In genomic region chrV:11046730-11047129, ce11 we compare ENCODE assay signal across 5 worm cellular contexts.
TF ChIP-seq lines count a peak whose summit lies in the region.

dhs-18 (minus strand) TSS chrV:11046833.

TF ChIP-seq in whole organism, L1 larva, 84 proteins besides CTCF, POLR2A, EP300 and RAD21:
- TF ChIP-seq lin-35 (GFP tag; optimal IDR thresholded peaks at IDR 0.05; lab: Kevin White, UChicago) (peak in 1 of 2 experiments; percentile 6), jun-1 (tag; optimal IDR thresholded peaks at IDR 0.05; lab: Kevin White, UChicago) (no peak), nhr-20 (tag; optimal IDR thresholded peaks at IDR 0.05; lab: Kevin White, UChicago) (peak; percentile 73), ets-5 (GFP tag; IDR thresholded peaks at IDR 0.05; lab: Robert Waterston, UW) (no peak)
TF ChIP-seq in whole organism, L1 larva: peak in this region for 2.

TF ChIP-seq in whole organism, L2 larva, 48 proteins besides CTCF, POLR2A, EP300 and RAD21:
- TF ChIP-seq sma-9 (GFP tag; optimal IDR thresholded peaks at IDR 0.05; lab: Kevin White, UChicago) (peak; percentile 30), sma-9 (tag; optimal IDR thresholded peaks at IDR 0.05; lab: Kevin White, UChicago) (no peak), crh-2 (tag; optimal IDR thresholded peaks at IDR 0.05; lab: Kevin White, UChicago) (peak; percentile 26), ama-1 (optimal IDR thresholded peaks at IDR 0.05; lab: Kevin White, UChicago) (no peak), Y55F3AM.14 (GFP tag; optimal IDR thresholded peaks at IDR 0.05; lab: Kevin White, UChicago) (no peak)

TF ChIP-seq in whole organism, L3 larva, 47 proteins besides CTCF, POLR2A, EP300 and RAD21:
- no peak for TF ChIP-seq ama-1 (optimal IDR thresholded peaks at IDR 0.05; lab: Kevin White, UChicago)
- peak; percentile 72 for TF ChIP-seq elt-2 (tag; optimal IDR thresholded peaks at IDR 0.05; lab: Kevin White, UChicago)
- peak; percentile 83 for TF ChIP-seq pqm-1 (tag; optimal IDR thresholded peaks at IDR 0.05; lab: Kevin White, UChicago)

TF ChIP-seq in whole organism, L4 larva, 104 proteins besides CTCF, POLR2A, EP300 and RAD21 (continues in another document):
- TF ChIP-seq jun-1 (tag; optimal IDR thresholded peaks at IDR 0.05; lab: Kevin White, UChicago) (no peak), pqm-1 (tag; optimal IDR thresholded peaks at IDR 0.05; lab: Kevin White, UChicago) (peak; percentile 42), vab-7 (GFP tag; IDR thresholded peaks at IDR 0.05; lab: Robert Waterston, UW) (no peak), dmd-6 (GFP tag; IDR thresholded peaks at IDR 0.05; lab: Robert Waterston, UW) (peak; percentile 46), hmg-1.1 (GFP tag; IDR thresholded peaks at IDR 0.05; lab: Robert Waterston, UW) (no peak), F10B5.3 (tag; optimal IDR thresholded peaks at IDR 0.05; lab: Kevin White, UChicago) (no peak), duxl-1 (tag; optimal IDR thresholded peaks at IDR 0.05; lab: Kevin White, UChicago; ENCODE audit: poor library complexity) (no peak), gei-8 (GFP tag; optimal IDR thresholded peaks at IDR 0.05; lab: Kevin White, UChicago) (no peak), egl-43 (GFP tag; IDR thresholded peaks at IDR 0.05; lab: Robert Waterston, UW) (no peak), aha-1 (tag; lab: Kevin White, UChicago) (no peak), madf-5 (GFP tag; IDR thresholded peaks at IDR 0.05; lab: Robert Waterston, UW) (no peak), F49E8.2 (tag; optimal IDR thresholded peaks at IDR 0.05; lab: Kevin White, UChicago; ENCODE audit: borderline replicate concordance) (no peak), F37D6.2 (tag; optimal IDR thresholded peaks at IDR 0.05; lab: Kevin White, UChicago) (no peak), snpc-1.2 (GFP tag; IDR thresholded peaks at IDR 0.05; lab: Robert Waterston, UW) (no peak), nhr-25 (tag; optimal IDR thresholded peaks at IDR 0.05; lab: Kevin White, UChicago; ENCODE audit: borderline replicate concordance, insufficient read depth) (no peak), lim-7 (GFP tag; IDR thresholded peaks at IDR 0.05; lab: Robert Waterston, UW) (no peak), nhr-28 (tag; optimal IDR thresholded peaks at IDR 0.05; lab: Kevin White, UChicago) (peak; percentile 96), nhr-77 (tag; optimal IDR thresholded peaks at IDR 0.05; lab: Kevin White, UChicago) (peak; percentile 67), ceh-82 (tag; optimal IDR thresholded peaks at IDR 0.05; lab: Kevin White, UChicago) (no peak), nhr-111 (GFP tag; optimal IDR thresholded peaks at IDR 0.05; lab: Kevin White, UChicago) (no peak), saeg-2 (GFP tag; IDR thresholded peaks at IDR 0.05; lab: Robert Waterston, UW) (no peak), ceh-20 (GFP tag; IDR thresholded peaks at IDR 0.05; lab: Robert Waterston, UW) (no peak), mdl-1 (tag; optimal IDR thresholded peaks at IDR 0.05; lab: Kevin White, UChicago) (peak in 1 of 2 experiments; percentile 53), hif-1 (tag; optimal IDR thresholded peaks at IDR 0.05; lab: Kevin White, UChicago) (no peak), php-3 (GFP tag; IDR thresholded peaks at IDR 0.05; lab: Robert Waterston, UW) (no peak), rbr-2 (tag; optimal IDR thresholded peaks at IDR 0.05; lab: Kevin White, UChicago) (no peak), nhr-76 (tag; optimal IDR thresholded peaks at IDR 0.05; lab: Kevin White, UChicago) (no peak), nhr-48 (tag; optimal IDR thresholded peaks at IDR 0.05; lab: Kevin White, UChicago) (no peak), daf-16 (GFP tag; optimal IDR thresholded peaks at IDR 0.05; lab: Kevin White, UChicago) (no peak), daf-16 (tag; optimal IDR thresholded peaks at IDR 0.05; lab: Kevin White, UChicago) (no peak), lin-13 (GFP tag; optimal IDR thresholded peaks at IDR 0.05; lab: Kevin White, UChicago) (no peak), zag-1 (tag; optimal IDR thresholded peaks at IDR 0.05; lab: Kevin White, UChicago) (no peak), zfp-2 (tag; optimal IDR thresholded peaks at IDR 0.05; lab: Kevin White, UChicago) (no peak), unc-62 (GFP tag; optimal IDR thresholded peaks at IDR 0.05 in 1 of 2; lab: Kevin White, UChicago) (peak in 1 of 2 experiments; percentile 66), unc-62 (tag; optimal IDR thresholded peaks at IDR 0.05; lab: Kevin White, UChicago) (no peak), ztf-7 (tag; optimal IDR thresholded peaks at IDR 0.05; lab: Kevin White, UChicago) (no peak), unc-39 (tag; optimal IDR thresholded peaks at IDR 0.05; lab: Kevin White, UChicago) (no peak), attf-4 (tag; optimal IDR thresholded peaks at IDR 0.05; lab: Kevin White, UChicago) (no peak), lin-1 (GFP tag; IDR thresholded peaks at IDR 0.05; lab: Robert Waterston, UW) (no peak), hlh-30 (tag; optimal IDR thresholded peaks at IDR 0.05; lab: Kevin White, UChicago; ENCODE audit: insufficient read depth) (peak; percentile 23), mep-1 (tag; optimal IDR thresholded peaks at IDR 0.05; lab: Kevin White, UChicago) (no peak), ceh-62 (tag; optimal IDR thresholded peaks at IDR 0.05; lab: Kevin White, UChicago) (no peak)

TF ChIP-seq in whole organism, young adult, 124 proteins besides CTCF, POLR2A, EP300 and RAD21:
- TF ChIP-seq ztf-18 (tag; optimal IDR thresholded peaks at IDR 0.05; lab: Kevin White, UChicago) (no peak), nhr-80 (tag; optimal IDR thresholded peaks at IDR 0.05; lab: Kevin White, UChicago) (peak; percentile 14)
